Worm (Caenorhabditis elegans) whole organism, young adult: ENCODE results near the gene F10G2.2.

ENCODE experiments used
- B0035.1 ChIP-seq: sonication (generic microtip); optimal IDR thresholded peaks from 2 replicates; lab custom pipeline; 2016; ENCODE audit warnings: missing genetic modification characterization, mild to moderate bottlenecking, missing compliant biosample characterization, missing genotype, missing genetic modification reagents
- C17E4.6 ChIP-seq: fragments of 200-800 bp; sonication (Bioruptor generic); IDR thresholded peaks from 2 replicates; pipeline ENCODE4 v1.3.6; 2022; ENCODE audit warnings: missing genetic modification reagents, missing genetic modification characterization, missing compliant biosample characterization
- F10E7.11 ChIP-seq: sonication (generic microtip); optimal IDR thresholded peaks from 2 replicates; lab custom pipeline; 2017; ENCODE audit warnings: mild to moderate bottlenecking, missing genetic modification characterization, moderate library complexity, missing compliant biosample characterization
- F22D6.2 ChIP-seq: sonication (generic microtip); optimal IDR thresholded peaks from 2 replicates; lab custom pipeline; 2016; ENCODE audit warnings: mild to moderate bottlenecking, missing genetic modification characterization, missing compliant biosample characterization
- F37B4.10 ChIP-seq: fragments of 200-800 bp; sonication (Bioruptor generic); IDR thresholded peaks from 2 replicates; pipeline ENCODE4 v1.3.6; 2022; ENCODE audit warnings: missing genetic modification characterization, missing compliant biosample characterization
- F49E8.2 ChIP-seq: sonication (generic microtip); optimal IDR thresholded peaks from 3 replicates; lab custom pipeline; 2017; ENCODE audit warnings: missing genetic modification characterization, mild to moderate bottlenecking, missing compliant biosample characterization, antibody characterized with exemption, moderate library complexity; ENCODE audit not compliant: insufficient read depth
- K12H6.12 ChIP-seq: fragments of 200-800 bp; sonication (Bioruptor generic); optimal IDR thresholded peaks from 2 replicates; lab custom pipeline; 2018; ENCODE audit warnings: mild to moderate bottlenecking, missing genetic modification characterization, missing compliant biosample characterization
- T07F8.4 ChIP-seq: sonication (generic microtip); optimal IDR thresholded peaks from 2 replicates; lab custom pipeline; 2016; ENCODE audit warnings: mild to moderate bottlenecking, missing genetic modification characterization, moderate library complexity, missing compliant biosample characterization
- ceh-58 ChIP-seq: fragments of 200-800 bp; sonication (Bioruptor generic); IDR thresholded peaks from 2 replicates; pipeline ENCODE4 v1.3.6; 2022; ENCODE audit warnings: missing genetic modification characterization, missing compliant biosample characterization
- ceh-79 ChIP-seq: sonication (generic microtip); optimal IDR thresholded peaks from 2 replicates; lab custom pipeline; 2017; ENCODE audit warnings: mild to moderate bottlenecking, missing genetic modification characterization, missing compliant biosample characterization
- dox-1 ChIP-seq: fragments of 200-800 bp; sonication (Bioruptor generic); IDR thresholded peaks from 2 replicates; pipeline ENCODE4 v1.3.6; 2022; ENCODE audit warnings: missing genetic modification reagents, missing genetic modification characterization, missing compliant biosample characterization
- ekl-4 ChIP-seq: fragments of 200-800 bp; sonication (Bioruptor generic); IDR thresholded peaks from 2 replicates; pipeline ENCODE4 v1.3.6; 2022; ENCODE audit warnings: missing genetic modification reagents, missing genetic modification characterization, missing compliant biosample characterization
- ets-4 ChIP-seq: fragments of 200-800 bp; sonication (Bioruptor generic); optimal IDR thresholded peaks from 2 replicates; lab custom pipeline; 2018; ENCODE audit warnings: mild to moderate bottlenecking, missing genetic modification characterization, missing compliant biosample characterization
- fkh-3 ChIP-seq: sonication (generic microtip); optimal IDR thresholded peaks from 2 replicates; lab custom pipeline; 2016; ENCODE audit warnings: mild to moderate bottlenecking, missing genetic modification characterization, missing compliant biosample characterization
- gei-17 ChIP-seq: fragments of 200-800 bp; sonication (Bioruptor generic); optimal IDR thresholded peaks from 2 replicates; lab custom pipeline; 2018; ENCODE audit warnings: mild to moderate bottlenecking, missing genetic modification characterization, missing compliant biosample characterization
- him-1 ChIP-seq: sonication (generic microtip); optimal IDR thresholded peaks from 2 replicates; lab custom pipeline; 2016; ENCODE audit warnings: missing genotype, missing genetic modification reagents, missing genetic modification characterization, missing compliant biosample characterization
- hlh-26 ChIP-seq: fragments of 200-800 bp; sonication (Bioruptor generic); conservative IDR thresholded peaks from 2 replicates; pipeline ENCODE4 v1.3.6; 2022; ENCODE audit warnings: missing genetic modification reagents, missing genetic modification characterization, missing compliant biosample characterization
- hmg-1.2 ChIP-seq: fragments of 200-800 bp; sonication (Bioruptor generic); IDR thresholded peaks from 2 replicates; pipeline ENCODE4 v1.3.6; 2022; ENCODE audit warnings: missing genetic modification reagents, missing genetic modification characterization, missing compliant biosample characterization
- hrde-1 ChIP-seq: sonication (generic microtip); optimal IDR thresholded peaks from 2 replicates; lab custom pipeline; 2016; ENCODE audit warnings: missing genetic modification characterization, mild to moderate bottlenecking, missing compliant biosample characterization, moderate library complexity, missing genotype, missing genetic modification reagents, borderline replicate concordance
- lin-26 ChIP-seq: fragments of 200-800 bp; sonication (Bioruptor generic); IDR thresholded peaks from 2 replicates; pipeline ENCODE4 v1.3.6; 2022; ENCODE audit warnings: missing genetic modification reagents, missing genetic modification characterization, missing compliant biosample characterization
- lsy-27 ChIP-seq: sonication (generic microtip); optimal IDR thresholded peaks from 2 replicates; lab custom pipeline; 2017; ENCODE audit warnings: missing genetic modification characterization, mild to moderate bottlenecking, missing compliant biosample characterization, antibody characterized with exemption, missing genotype, borderline replicate concordance; ENCODE audit not compliant: insufficient read depth
- madf-10 ChIP-seq: sonication (generic microtip); optimal IDR thresholded peaks from 2 replicates; lab custom pipeline; 2016; ENCODE audit warnings: mild to moderate bottlenecking, missing genetic modification characterization, missing compliant biosample characterization
- mcd-1 ChIP-seq: fragments of 200-800 bp; sonication (Bioruptor generic); IDR thresholded peaks from 2 replicates; pipeline ENCODE4 v1.3.6; 2022; ENCODE audit warnings: missing genetic modification reagents, missing genetic modification characterization, missing compliant biosample characterization
- mel-28 ChIP-seq: sonication (generic microtip); optimal IDR thresholded peaks from 2 replicates; lab custom pipeline; 2016; ENCODE audit warnings: borderline replicate concordance, mild to moderate bottlenecking, missing genetic modification characterization, missing compliant biosample characterization
- nfya-2 ChIP-seq: fragments of 200-800 bp; sonication (Bioruptor generic); IDR thresholded peaks from 2 replicates; pipeline ENCODE4 v1.3.6; 2022; ENCODE audit warnings: missing genetic modification reagents, missing genetic modification characterization, missing compliant biosample characterization
- nfyb-1 ChIP-seq: fragments of 200-800 bp; sonication (Bioruptor generic); IDR thresholded peaks from 2 replicates; pipeline ENCODE4 v1.3.6; 2022; ENCODE audit warnings: missing genetic modification reagents, missing genetic modification characterization, missing compliant biosample characterization
- nhr-90 ChIP-seq: sonication (generic microtip); optimal IDR thresholded peaks from 2 replicates; lab custom pipeline; 2016; ENCODE audit warnings: missing genotype, mild to moderate bottlenecking, missing genetic modification characterization, missing compliant biosample characterization
- pbrm-1 ChIP-seq: fragments of 200-800 bp; sonication (Bioruptor generic); IDR thresholded peaks from 2 replicates; pipeline ENCODE4 v1.3.6; 2022; ENCODE audit warnings: missing genetic modification reagents, missing genetic modification characterization, missing compliant biosample characterization
- rcor-1 ChIP-seq: fragments of 200-800 bp; sonication (Bioruptor generic); IDR thresholded peaks from 2 replicates; pipeline ENCODE4 v1.3.6; 2022; ENCODE audit warnings: missing genetic modification reagents, missing genetic modification characterization, missing compliant biosample characterization
- repo-1 ChIP-seq: sonication (generic microtip); optimal IDR thresholded peaks from 2 replicates; lab custom pipeline; 2017; ENCODE audit warnings: mild to moderate bottlenecking, missing genetic modification characterization, missing compliant biosample characterization
- snpc-1.1 ChIP-seq: sonication (generic microtip); optimal IDR thresholded peaks from 2 replicates; lab custom pipeline; 2017; ENCODE audit warnings: missing genetic modification characterization, mild to moderate bottlenecking, missing compliant biosample characterization, antibody characterized with exemption, moderate library complexity, missing genotype, missing genetic modification reagents; ENCODE audit not compliant: insufficient read depth
- sptf-2 ChIP-seq: fragments of 200-800 bp; sonication (Bioruptor generic); optimal IDR thresholded peaks from 2 replicates; lab custom pipeline; 2018; ENCODE audit warnings: mild to moderate bottlenecking, missing genetic modification characterization, missing compliant biosample characterization
- zfh-2 ChIP-seq: fragments of 200-800 bp; sonication (Bioruptor generic); conservative IDR thresholded peaks from 2 replicates; pipeline ENCODE4 v1.3.6; 2022; ENCODE audit warnings: missing genetic modification reagents, missing genetic modification characterization, missing compliant biosample characterization
- zim-3 ChIP-seq: sonication (generic microtip); optimal IDR thresholded peaks from 2 replicates; lab custom pipeline; 2017; ENCODE audit warnings: mild to moderate bottlenecking, missing genetic modification characterization, moderate library complexity, missing compliant biosample characterization
- ztf-26 ChIP-seq: sonication (generic microtip); optimal IDR thresholded peaks from 2 replicates; lab custom pipeline; 2017; ENCODE audit warnings: missing genetic modification characterization, missing compliant biosample characterization
- ztf-3 ChIP-seq: fragments of 200-800 bp; sonication (Bioruptor generic); optimal IDR thresholded peaks from 2 replicates; lab custom pipeline; 2018; ENCODE audit warnings: mild to moderate bottlenecking, missing genetic modification characterization, missing compliant biosample characterization

Gene F10G2.2

DNA sequence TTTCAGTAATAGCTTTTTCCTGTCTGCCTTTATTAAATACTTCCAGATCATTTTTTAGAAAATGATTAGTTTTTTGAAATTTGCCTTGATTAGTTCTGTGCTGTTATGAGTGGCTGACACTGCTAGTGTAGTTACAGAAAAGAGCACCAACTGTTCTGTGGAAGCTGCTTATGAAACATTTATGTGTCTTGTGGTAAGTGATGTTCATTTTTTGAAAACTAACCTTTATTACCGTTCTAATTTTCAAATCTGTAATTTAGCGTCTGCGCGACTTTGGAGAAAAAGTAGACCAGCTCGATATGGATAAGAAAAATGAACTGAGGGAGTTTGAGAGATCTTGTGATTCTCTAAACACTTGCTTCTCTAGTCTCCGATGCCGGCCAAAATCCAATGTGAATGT lies 38.6 kb downstream of the F10G2.2 start, which contains the start of gene srj-14:
Gene srj-14, plus strand, starts transcription at position 131 of the 400 bp plus-strand sequence.
- TF ChIP-seq lin-26 (GFP tag; lab: Robert Waterston, UW) = no peak
- TF ChIP-seq zfh-2 (GFP tag; lab: Robert Waterston, UW) = no peak
- TF ChIP-seq dox-1 (GFP tag; lab: Robert Waterston, UW) = no peak
- TF ChIP-seq nfya-2 (GFP tag; lab: Robert Waterston, UW) = no peak
- no peak for TF ChIP-seq pbrm-1 (GFP tag; lab: Robert Waterston, UW)
- no peak for TF ChIP-seq ekl-4 (GFP tag; lab: Robert Waterston, UW)
- no peak for TF ChIP-seq F37B4.10 (GFP tag; lab: Robert Waterston, UW)
- TF ChIP-seq C17E4.6 (GFP tag; lab: Robert Waterston, UW) = no peak
- TF ChIP-seq fkh-3 (tag; lab: Kevin White, UChicago) = no peak
- TF ChIP-seq ztf-26 (tag; lab: Kevin White, UChicago) = no peak
- TF ChIP-seq mcd-1 (GFP tag; lab: Robert Waterston, UW) = no peak
- TF ChIP-seq ztf-3 (GFP tag; lab: Kevin White, UChicago) = no peak

ce11 chrV:7374090-7374489 lies 43.1 kb downstream of the F10G2.2 start, which contains the start of gene srx-56:
Gene srx-56, plus strand, starts transcription at chrV:7374390.
- no peak for TF ChIP-seq gei-17 (GFP tag; lab: Kevin White, UChicago)
- no peak for TF ChIP-seq rcor-1 (GFP tag; lab: Robert Waterston, UW)
- TF ChIP-seq madf-10 (tag; lab: Kevin White, UChicago) = no peak
- TF ChIP-seq sptf-2 (GFP tag; lab: Kevin White, UChicago) = no peak
- TF ChIP-seq nfyb-1 = no peak
- TF ChIP-seq hlh-26 (GFP tag; lab: Robert Waterston, UW) = no peak
- TF ChIP-seq mel-28 (tag; lab: Kevin White, UChicago) = no peak
- TF ChIP-seq K12H6.12 = no peak
- TF ChIP-seq hrde-1 (tag; lab: Kevin White, UChicago) = no peak
- TF ChIP-seq him-1 (tag; lab: Kevin White, UChicago) = no peak

ce11 chrV:7379384-7379783 lies 48.4 kb downstream of the F10G2.2 start, which contains the start of gene srsx-24:
Gene srsx-24, minus strand, starts transcription at chrV:7379484.
- TF ChIP-seq ceh-58 (GFP tag; lab: Robert Waterston, UW) (no peak), nhr-90 (tag; lab: Kevin White, UChicago) (no peak), ceh-79 (no peak), ets-4 (GFP tag; lab: Kevin White, UChicago) (no peak), F22D6.2 (tag; lab: Kevin White, UChicago) (no peak), hmg-1.2 (no peak), K12H6.12 (no peak), T07F8.4 (no peak), B0035.1 (tag; lab: Kevin White, UChicago) (no peak), F10E7.11 (tag; lab: Kevin White, UChicago) (no peak), repo-1 (tag; lab: Kevin White, UChicago) (no peak), zim-3 (no peak), F49E8.2 (tag; lab: Kevin White, UChicago) (no peak), snpc-1.1 (tag; lab: Kevin White, UChicago) (no peak), lsy-27 (tag; lab: Kevin White, UChicago) (no peak)
